Fruit fly (Drosophila melanogaster): ENCODE measurements around the gene Jhbp16.

Gene Jhbp16

dm6 chr3R:21665404-21665803 is 1.2 kb downstream of the Jhbp16 start:
- TF ChIP-seq CG11617 (GFP tag; optimal IDR thresholded peaks at IDR 0.05) (no peak), CG7101 (tag; optimal IDR thresholded peaks at IDR 0.05) (no peak)

- TF ChIP-seq CG1620 (GFP tag; optimal IDR thresholded peaks at IDR 0.05) (peak; percentile 10), CG7101 (tag; optimal IDR thresholded peaks at IDR 0.05) (no peak), CG5204 (GFP tag; optimal IDR thresholded peaks at IDR 0.05) (peak; percentile 32), tj (GFP tag; optimal IDR thresholded peaks at IDR 0.05) (peak; percentile 54), Mnt (GFP tag; optimal IDR thresholded peaks at IDR 0.05) (no peak), CG33017 (tag; optimal IDR thresholded peaks at IDR 0.05) (no peak), CG14711 (tag; optimal IDR thresholded peaks at IDR 0.05) (peak; percentile 17), bab1 (GFP tag; optimal IDR thresholded peaks at IDR 0.05) (peak; percentile 22)
These were observed 7.4 kb downstream of the Jhbp16 start, which contains the start of gene PolA1 for dm6 chr3R:21671636-21672035. PolA1 (minus strand) TSS chr3R:21671750.

dm6 chr3R:21679310-21679709 is 15.1 kb downstream of the Jhbp16 start:
- TF ChIP-seq CG14711 (tag; optimal IDR thresholded peaks at IDR 0.05) (no peak), CG7101 (tag; optimal IDR thresholded peaks at IDR 0.05) (no peak), Mnt (GFP tag; optimal IDR thresholded peaks at IDR 0.05) (no peak), cnc (optimal IDR thresholded peaks at IDR 0.05) (no peak), CG12768 (GFP tag; optimal IDR thresholded peaks at IDR 0.05) (no peak), Crg-1 (GFP tag; optimal IDR thresholded peaks at IDR 0.05) (no peak), pad (GFP tag; optimal IDR thresholded peaks at IDR 0.05) (no peak), CG33017 (tag; optimal IDR thresholded peaks at IDR 0.05) (no peak), kay (GFP tag; ENCODE audit: borderline replicate concordance) (no peak), Hr96 (GFP tag; optimal IDR thresholded peaks at IDR 0.05) (no peak), CG5204 (GFP tag; optimal IDR thresholded peaks at IDR 0.05) (no peak), CG1620 (GFP tag; optimal IDR thresholded peaks at IDR 0.05) (no peak), bab1 (GFP tag; optimal IDR thresholded peaks at IDR 0.05) (no peak), CG7045 (GFP tag; optimal IDR thresholded peaks at IDR 0.05) (no peak), Clk (GFP tag; optimal IDR thresholded peaks at IDR 0.05) (no peak), cic (GFP tag; optimal IDR thresholded peaks at IDR 0.05) (no peak)

dm6 chr3R:21682041-21682440 is 17.9 kb downstream of the Jhbp16 start:
- TF ChIP-seq cic (GFP tag; optimal IDR thresholded peaks at IDR 0.05): no peak
- TF ChIP-seq CG11617 (GFP tag; optimal IDR thresholded peaks at IDR 0.05): no peak
- TF ChIP-seq CG33017 (tag; optimal IDR thresholded peaks at IDR 0.05): no peak

dm6 chr3R:21687902-21688301 is 23.7 kb downstream of the Jhbp16 start:
- TF ChIP-seq CG11617 (GFP tag; optimal IDR thresholded peaks at IDR 0.05) (no peak), cic (GFP tag; optimal IDR thresholded peaks at IDR 0.05) (no peak), Clk (GFP tag; optimal IDR thresholded peaks at IDR 0.05) (no peak), cnc (optimal IDR thresholded peaks at IDR 0.05) (no peak), Crg-1 (GFP tag; optimal IDR thresholded peaks at IDR 0.05) (no peak), ovo (GFP tag; optimal IDR thresholded peaks at IDR 0.05) (no peak), tj (GFP tag; optimal IDR thresholded peaks at IDR 0.05) (no peak), CG7045 (GFP tag; optimal IDR thresholded peaks at IDR 0.05) (no peak), kay (GFP tag; ENCODE audit: borderline replicate concordance) (no peak), pad (GFP tag; optimal IDR thresholded peaks at IDR 0.05) (no peak), bab1 (GFP tag; optimal IDR thresholded peaks at IDR 0.05) (no peak), CG33017 (tag; optimal IDR thresholded peaks at IDR 0.05) (no peak), CG1620 (GFP tag; optimal IDR thresholded peaks at IDR 0.05) (no peak), Hr96 (GFP tag; optimal IDR thresholded peaks at IDR 0.05) (no peak), CG7101 (tag; optimal IDR thresholded peaks at IDR 0.05) (no peak), Mnt (GFP tag; optimal IDR thresholded peaks at IDR 0.05) (no peak), CG5204 (GFP tag; optimal IDR thresholded peaks at IDR 0.05) (no peak), toe (GFP tag; optimal IDR thresholded peaks at IDR 0.05) (no peak), CG14711 (tag; optimal IDR thresholded peaks at IDR 0.05) (no peak), CG12768 (GFP tag; optimal IDR thresholded peaks at IDR 0.05) (no peak)

dm6 chr3R:21688596-21688995 is 24.4 kb downstream of the Jhbp16 start:
- TF ChIP-seq CG1620 (GFP tag; optimal IDR thresholded peaks at IDR 0.05): no peak
- no peak for TF ChIP-seq CG7045 (GFP tag; optimal IDR thresholded peaks at IDR 0.05)
- TF ChIP-seq CG12768 (GFP tag; optimal IDR thresholded peaks at IDR 0.05): no peak
- TF ChIP-seq Clk (GFP tag; optimal IDR thresholded peaks at IDR 0.05): no peak
- no peak for TF ChIP-seq toe (GFP tag; optimal IDR thresholded peaks at IDR 0.05)
- TF ChIP-seq CG14711 (tag; optimal IDR thresholded peaks at IDR 0.05): no peak
- TF ChIP-seq kay (GFP tag; ENCODE audit: borderline replicate concordance): no peak
- no peak for TF ChIP-seq CG33017 (tag; optimal IDR thresholded peaks at IDR 0.05)
- no peak for TF ChIP-seq CG5204 (GFP tag; optimal IDR thresholded peaks at IDR 0.05)
- no peak for TF ChIP-seq Crg-1 (GFP tag; optimal IDR thresholded peaks at IDR 0.05)
- TF ChIP-seq Mnt (GFP tag; optimal IDR thresholded peaks at IDR 0.05): no peak
- no peak for TF ChIP-seq cnc (optimal IDR thresholded peaks at IDR 0.05)
- TF ChIP-seq bab1 (GFP tag; optimal IDR thresholded peaks at IDR 0.05): no peak
- TF ChIP-seq tj (GFP tag; optimal IDR thresholded peaks at IDR 0.05): no peak
- no peak for TF ChIP-seq CG7101 (tag; optimal IDR thresholded peaks at IDR 0.05)
- TF ChIP-seq pad (GFP tag; optimal IDR thresholded peaks at IDR 0.05): no peak
- no peak for TF ChIP-seq Hr96 (GFP tag; optimal IDR thresholded peaks at IDR 0.05)
- no peak for TF ChIP-seq ovo (GFP tag; optimal IDR thresholded peaks at IDR 0.05)
- no peak for TF ChIP-seq CG11617 (GFP tag; optimal IDR thresholded peaks at IDR 0.05)
- TF ChIP-seq cic (GFP tag; optimal IDR thresholded peaks at IDR 0.05): no peak

dm6 chr3R:21691114-21691513 is 26.9 kb downstream of the Jhbp16 start:
- no peak for TF ChIP-seq bab1 (GFP tag; optimal IDR thresholded peaks at IDR 0.05)
- TF ChIP-seq Clk (GFP tag; optimal IDR thresholded peaks at IDR 0.05): no peak
- TF ChIP-seq Mnt (GFP tag; optimal IDR thresholded peaks at IDR 0.05): no peak
- no peak for TF ChIP-seq CG33017 (tag; optimal IDR thresholded peaks at IDR 0.05)
- TF ChIP-seq CG14711 (tag; optimal IDR thresholded peaks at IDR 0.05): no peak
- no peak for TF ChIP-seq CG7101 (tag; optimal IDR thresholded peaks at IDR 0.05)
- no peak for TF ChIP-seq Hr96 (GFP tag; optimal IDR thresholded peaks at IDR 0.05)
- no peak for TF ChIP-seq Crg-1 (GFP tag; optimal IDR thresholded peaks at IDR 0.05)
- no peak for TF ChIP-seq kay (GFP tag; ENCODE audit: borderline replicate concordance)

Data from whole organism, adult.